Worm (Caenorhabditis elegans): Measurements from ENCODE around the gene C08F11.7.
"Not testable (repeated sequence)": the region's sequence is repeated elsewhere in the genome, so short reads cannot be mapped to it uniquely, and the experiment has no call there.

The C08F11.7 gene

DNA sequence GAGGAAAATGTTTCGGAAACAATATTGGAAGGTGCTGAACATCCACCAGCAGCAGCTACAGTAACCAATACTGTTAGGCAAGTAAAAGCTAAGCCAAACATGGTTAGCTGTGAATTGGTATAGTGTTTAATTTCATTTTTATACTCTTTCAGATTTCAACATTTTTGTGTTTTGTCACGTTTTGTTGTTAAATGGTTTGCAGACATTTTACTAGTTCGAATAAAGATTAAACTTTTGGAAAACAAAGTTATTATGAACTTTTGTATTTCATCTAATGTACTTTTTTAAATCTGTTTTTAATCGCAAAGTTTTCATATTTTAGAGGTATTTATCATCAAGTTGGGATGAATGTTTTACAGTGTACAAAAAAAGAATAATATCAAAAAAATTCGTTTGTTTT, 13.2 kb downstream of the C08F11.7 start, which contains the start of gene C08F11.17:
TSS of gene C08F11.17 (minus strand) at position 101 of the 400 bp plus-strand sequence.
- TF ChIP-seq nhr-237 (tag; optimal IDR thresholded peaks at IDR 0.05) = no peak
- TF ChIP-seq sea-2 (GFP tag; optimal IDR thresholded peaks at IDR 0.05) = no peak
- no peak for TF ChIP-seq elt-3 (tag; optimal IDR thresholded peaks at IDR 0.05)
- TF ChIP-seq ceh-28 (tag; optimal IDR thresholded peaks at IDR 0.05) = no peak
- no peak for TF ChIP-seq mml-1 (tag; optimal IDR thresholded peaks at IDR 0.05)
- TF ChIP-seq nhr-76 (tag; optimal IDR thresholded peaks at IDR 0.05) = no peak
- no peak for TF ChIP-seq fkh-10 (GFP tag; optimal IDR thresholded peaks at IDR 0.05)
- no peak for TF ChIP-seq nhr-12 (tag; optimal IDR thresholded peaks at IDR 0.05)
- no peak for TF ChIP-seq mdl-1 (tag; optimal IDR thresholded peaks at IDR 0.05)

DNA sequence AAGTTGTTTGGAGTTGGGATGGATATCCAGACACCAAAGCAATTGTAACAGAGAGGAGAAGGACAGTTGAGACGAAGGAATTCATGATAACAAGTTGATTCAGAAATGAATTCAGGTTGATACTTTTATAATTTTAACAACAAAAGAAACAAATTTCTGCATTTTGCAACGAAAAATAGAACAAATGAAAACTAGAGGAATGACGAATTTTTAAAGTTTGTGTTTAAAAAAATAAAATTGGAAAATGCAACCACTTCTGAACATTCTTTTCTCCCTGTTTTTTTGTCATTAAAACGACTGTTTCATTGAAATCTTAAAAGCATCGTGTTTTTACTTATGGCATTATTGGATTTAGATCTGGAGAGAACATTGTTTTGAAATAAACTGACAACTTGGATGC, 14.3 kb downstream of the C08F11.7 start, which contains the start of gene C08F11.12:
TSS of gene C08F11.12 (minus strand) at position 101 of the 400 bp plus-strand sequence.
- TF ChIP-seq nhr-237, daf-12, zag-1 (tag; optimal IDR thresholded peaks at IDR 0.05): not testable (repeated sequence)

DNA sequence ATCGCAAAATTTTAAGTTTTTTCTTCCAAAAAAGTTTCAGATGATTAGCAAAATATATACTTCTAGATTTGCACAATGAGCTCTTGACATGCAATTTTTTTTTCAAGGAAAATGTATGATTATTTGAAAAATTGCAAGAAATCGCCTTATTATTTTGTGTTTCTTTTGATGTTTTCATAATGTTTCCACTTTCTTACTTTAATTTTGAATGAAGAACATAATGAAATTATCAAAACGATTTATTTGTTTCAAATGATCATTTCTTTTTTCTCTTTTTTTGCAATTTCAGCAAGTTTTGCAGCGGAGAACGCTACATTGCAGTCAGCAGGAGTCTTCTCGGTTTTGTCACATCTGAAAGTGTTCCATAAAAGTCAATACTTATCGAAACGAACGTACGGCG, 14.9 kb downstream of the C08F11.7 start, which contains the start of gene Y45F10C.6:
TSS of gene Y45F10C.6 (plus strand) at position 301 of the 400 bp plus-strand sequence.
- not testable (repeated sequence) for TF ChIP-seq aly-2 (tag; optimal IDR thresholded peaks at IDR 0.05); nfya-1 (tag; optimal IDR thresholded peaks at IDR 0.05; ENCODE audit: insufficient read depth); mdl-1 (tag; optimal IDR thresholded peaks at IDR 0.05)

DNA sequence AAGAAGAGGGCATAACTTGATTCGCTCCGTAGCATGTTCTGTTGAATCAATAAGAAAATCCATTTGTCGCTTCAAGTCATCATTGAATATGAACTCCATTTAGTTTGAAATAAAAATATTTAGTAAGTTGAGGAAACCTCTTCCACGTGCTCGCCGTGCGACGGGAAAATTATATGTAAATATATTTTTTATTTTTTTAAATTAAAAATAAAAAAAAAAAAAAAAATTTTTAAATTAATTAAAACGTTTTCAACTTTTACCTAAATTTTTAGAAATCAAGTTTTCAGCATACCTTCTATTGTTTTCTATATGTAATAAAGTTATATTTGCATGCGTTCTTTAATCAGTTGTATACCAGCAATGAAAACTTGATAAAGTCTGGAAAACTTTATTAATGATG, 22.4 kb downstream of the C08F11.7 start, which contains the start of gene Y45F10C.1:
TSS of gene Y45F10C.1 (minus strand) at position 101 of the 400 bp plus-strand sequence.
- TF ChIP-seq lin-39 (tag; optimal IDR thresholded peaks at IDR 0.05); elt-3 (tag; optimal IDR thresholded peaks at IDR 0.05); fkh-10 (GFP tag; optimal IDR thresholded peaks at IDR 0.05): not testable (repeated sequence)

DNA sequence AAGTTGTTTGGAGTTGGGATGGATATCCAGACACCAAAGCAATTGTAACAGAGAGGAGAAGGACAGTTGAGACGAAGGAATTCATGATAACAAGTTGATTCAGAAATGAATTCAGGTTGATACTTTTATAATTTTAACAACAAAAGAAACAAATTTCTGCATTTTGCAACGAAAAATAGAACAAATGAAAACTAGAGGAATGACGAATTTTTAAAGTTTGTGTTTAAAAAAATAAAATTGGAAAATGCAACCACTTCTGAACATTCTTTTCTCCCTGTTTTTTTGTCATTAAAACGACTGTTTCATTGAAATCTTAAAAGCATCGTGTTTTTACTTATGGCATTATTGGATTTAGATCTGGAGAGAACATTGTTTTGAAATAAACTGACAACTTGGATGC, 25.5 kb downstream of the C08F11.7 start, which contains the start of gene Y45F10C.2:
TSS of gene Y45F10C.2 (minus strand) at position 101 of the 400 bp plus-strand sequence.
- TF ChIP-seq nhr-67, tbx-2, egl-27 (tag; optimal IDR thresholded peaks at IDR 0.05): not testable (repeated sequence)

DNA sequence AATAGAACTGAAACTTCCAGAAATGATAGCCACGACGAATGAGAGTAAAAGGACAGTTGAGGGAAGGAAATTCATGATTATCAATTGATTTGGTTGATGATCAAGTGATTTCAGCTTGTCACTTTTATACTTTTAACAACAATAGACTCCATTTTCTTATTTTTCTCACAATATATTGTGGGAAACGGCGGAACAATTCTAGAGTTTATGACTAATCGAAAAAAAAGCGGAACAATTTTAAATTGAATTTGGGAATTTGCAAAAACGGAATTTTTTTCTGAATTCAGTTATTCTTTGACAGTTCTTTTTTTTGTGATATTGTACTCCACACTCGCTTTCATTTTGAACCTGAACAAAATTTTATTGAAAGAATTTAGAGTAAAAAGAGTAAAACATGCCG, 27.0 kb downstream of the C08F11.7 start, which contains the start of gene Y45F10C.4:
TSS of gene Y45F10C.4 (minus strand) at position 101 of the 400 bp plus-strand sequence.
- TF ChIP-seq sea-2 (GFP tag; optimal IDR thresholded peaks at IDR 0.05) (no peak), egl-27 (tag; optimal IDR thresholded peaks at IDR 0.05) (no peak), unc-62 (GFP tag; optimal IDR thresholded peaks at IDR 0.05) (no peak), fos-1 (tag; optimal IDR thresholded peaks at IDR 0.05) (no peak), nhr-67 (tag; optimal IDR thresholded peaks at IDR 0.05) (no peak)

DNA sequence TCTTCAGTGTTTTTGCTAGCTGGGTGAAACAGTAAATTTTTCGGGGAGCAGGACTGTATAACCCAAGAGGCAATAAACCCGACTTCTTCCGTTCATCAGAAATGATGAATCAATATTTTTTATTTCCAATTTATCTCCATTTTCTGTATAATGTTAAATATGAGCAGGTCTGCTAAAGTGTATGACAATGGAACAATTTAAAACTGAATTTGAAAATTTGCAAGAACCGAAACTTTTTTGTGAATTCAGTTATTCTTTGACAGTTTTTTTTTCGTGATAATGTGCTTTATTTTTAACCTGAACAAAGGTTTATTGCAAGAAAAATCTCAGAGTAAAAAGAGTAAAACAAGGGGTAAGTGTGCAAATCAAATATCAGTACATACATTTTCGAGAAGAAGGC, 28.0 kb downstream of the C08F11.7 start:
- TF ChIP-seq lin-15B (tag; optimal IDR thresholded peaks at IDR 0.05) (no peak), ceh-82 (tag; optimal IDR thresholded peaks at IDR 0.05) (no peak), egl-5 (tag; optimal IDR thresholded peaks at IDR 0.05) (no peak), fkh-10 (GFP tag; optimal IDR thresholded peaks at IDR 0.05) (no peak), fkh-2 (tag; optimal IDR thresholded peaks at IDR 0.05) (no peak), fos-1 (tag; optimal IDR thresholded peaks at IDR 0.05) (no peak), nhr-12 (tag; optimal IDR thresholded peaks at IDR 0.05) (no peak), elt-3 (tag; optimal IDR thresholded peaks at IDR 0.05) (no peak), ceh-16 (tag; optimal IDR thresholded peaks at IDR 0.05) (no peak), ama-1 (optimal IDR thresholded peaks at IDR 0.05) (no peak), ztf-11 (tag; optimal IDR thresholded peaks at IDR 0.05) (no peak), ZK546.5 (tag; optimal IDR thresholded peaks at IDR 0.05) (no peak), pha-4 (tag; optimal IDR thresholded peaks at IDR 0.05) (no peak)

Data from whole organism, L3 larva.